Worm (Caenorhabditis elegans) whole organism, L1 larva: ENCODE measurements around the gene rnh-2.

Source experiments
- fos-1 ChIP-seq: fragments of 150-350 bp; optimal IDR thresholded peaks from 2 replicates; lab custom pipeline; 2014; ENCODE audit warnings: missing biosample characterization, missing genetic modification characterization
- hlh-17 ChIP-seq: fragments of 200-800 bp; sonication (Bioruptor generic); optimal IDR thresholded peaks from 2 replicates; lab custom pipeline; 2018; ENCODE audit warnings: missing genetic modification characterization, mild to moderate bottlenecking, missing compliant biosample characterization, moderate library complexity, borderline replicate concordance
- lin-13 ChIP-seq: fragments of 150-350 bp; optimal IDR thresholded peaks from 2 replicates; lab custom pipeline; 2014; ENCODE audit warnings: missing biosample characterization, missing genetic modification reagents, missing genetic modification characterization
- lsy-2 ChIP-seq, 2 experiments: fragments of 150-350 bp; optimal IDR thresholded peaks; 2 replicates each; lab custom pipeline; 2014; ENCODE audit warnings: missing biosample characterization in 2 of 2, missing genetic modification characterization in 2 of 2
- nhr-19 ChIP-seq: fragments of 200-800 bp; sonication (Bioruptor generic); conservative IDR thresholded peaks from 2 replicates; pipeline ENCODE4 v1.3.6; 2022; ENCODE audit warnings: missing genetic modification characterization, missing compliant biosample characterization
- nhr-237 ChIP-seq: fragments of 150-350 bp; optimal IDR thresholded peaks from 2 replicates; lab custom pipeline; 2014; ENCODE audit warnings: missing biosample characterization, missing genetic modification characterization
- nhr-90 ChIP-seq: sonication (generic microtip); optimal IDR thresholded peaks from 2 replicates; lab custom pipeline; 2016; ENCODE audit warnings: mild to moderate bottlenecking, missing genetic modification characterization, missing compliant biosample characterization; ENCODE audit not compliant: poor library complexity
- unc-62 ChIP-seq: fragments of 150-350 bp; optimal IDR thresholded peaks from 2 replicates; lab custom pipeline; 2014; ENCODE audit warnings: missing biosample characterization, missing genetic modification reagents, missing genetic modification characterization

ce11 chrII:8483124-8483792 lies 33.7 kb upstream of the rnh-2 start:
- TF ChIP-seq nhr-19 (GFP tag; lab: Robert Waterston, UW) (peak; percentile 33), lin-13 (no peak), fos-1 (tag; lab: Kevin White, UChicago) (no peak), lsy-2 (tag; optimal IDR thresholded peaks at IDR 0.05; lab: Kevin White, UChicago) (peak; percentile 56 to 93), nhr-237 (tag; lab: Kevin White, UChicago) (peak; percentile 40), hlh-17 (GFP tag; lab: Kevin White, UChicago) (no peak), nhr-90 (no peak), unc-62 (no peak)
